Fruit fly (Drosophila melanogaster) S2 (cell line): Measurements from ENCODE around the gene IscU.

Experiments
- CG8478 ChIP-seq: fragments of >200 bp; optimal IDR thresholded peaks from 2 replicates; lab custom pipeline; 2018
- CTCF ChIP-seq, 2 experiments: fragments of >200 bp; optimal IDR thresholded peaks; 2 replicates each; lab custom pipeline; 2018

- TF ChIP-seq CTCF (optimal IDR thresholded peaks at IDR 0.05; lab: Kevin White, UChicago) (no peak), CG8478 (lab: Kevin White, UChicago) (no peak)
These were observed at the start of gene IscU, which contains the start of gene CG8379 for dm6 chr3R:8823761-8824499.
